Worm (Caenorhabditis elegans): Measurements from ENCODE around the gene pst-2.

Gene pst-2

DNA sequence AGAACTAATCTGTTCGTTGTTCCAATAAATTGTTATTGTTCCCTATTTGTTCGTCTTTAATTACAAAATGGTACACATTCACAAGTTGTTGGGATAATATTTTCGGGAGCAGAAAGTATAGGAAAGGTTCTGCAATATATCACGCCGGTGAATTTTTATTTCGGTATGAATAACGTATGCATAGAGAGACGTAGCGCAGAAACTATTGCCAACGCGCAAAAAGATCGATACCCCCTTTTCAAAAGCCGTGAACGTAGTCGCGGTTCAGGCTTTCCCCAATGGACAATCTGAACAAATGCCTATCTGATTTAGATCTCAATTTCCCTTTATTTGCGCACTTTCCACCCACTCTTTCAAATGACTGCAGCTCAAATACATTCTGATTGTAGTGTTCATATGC lies at the start of gene pst-2:
pst-2 (plus strand) TSS at position 293 of the 400 bp plus-strand sequence.
- TF ChIP-seq Y53G8AR.9 (GFP tag; conservative IDR thresholded peaks at IDR 0.05) (peak; percentile 72; the same call in 1 of the 2 replicates), F52B5.7 (tag; optimal IDR thresholded peaks at IDR 0.05) (no peak), die-1 (tag; optimal IDR thresholded peaks at IDR 0.05) (no peak), snpc-4 (GFP tag; optimal IDR thresholded peaks at IDR 0.05) (no peak), snpc-4 (tag; optimal IDR thresholded peaks at IDR 0.05) (no peak), lsl-1 (GFP tag; optimal IDR thresholded peaks at IDR 0.05) (no peak), mxl-1 (tag; optimal IDR thresholded peaks at IDR 0.05) (no peak), B0336.3 (GFP tag; IDR thresholded peaks at IDR 0.05) (peak; percentile 14; the same call in 1 of the 2 replicates), F57A8.1 (GFP tag; optimal IDR thresholded peaks at IDR 0.05) (no peak), ceh-58 (GFP tag; IDR thresholded peaks at IDR 0.05) (peak; percentile 67; the same call in 1 of the 2 replicates), sptf-2 (GFP tag; optimal IDR thresholded peaks at IDR 0.05) (no peak), xnd-1 (tag; optimal IDR thresholded peaks at IDR 0.05) (peak; percentile 3), athp-1 (tag; optimal IDR thresholded peaks at IDR 0.05) (no peak), tbx-9 (tag; optimal IDR thresholded peaks at IDR 0.05; ENCODE audit: borderline replicate concordance) (no peak), nhr-80 (tag; optimal IDR thresholded peaks at IDR 0.05) (no peak), aptf-2 (GFP tag; conservative IDR thresholded peaks at IDR 0.05) (no peak), pbrm-1 (GFP tag; IDR thresholded peaks at IDR 0.05) (peak; percentile 43; the same call in 1 of the 2 replicates), efl-1 (GFP tag; optimal IDR thresholded peaks at IDR 0.05) (no peak), him-1 (tag; optimal IDR thresholded peaks at IDR 0.05) (peak; percentile 47), Y95B8A.8 (GFP tag; IDR thresholded peaks at IDR 0.05) (0 out of 2 replicates have a peak, but pooled peaks have one; percentile 6), hmg-20 (GFP tag; IDR thresholded peaks at IDR 0.05) (no peak), ztf-28 (GFP tag; IDR thresholded peaks at IDR 0.05) (no peak), ztf-25 (GFP tag; IDR thresholded peaks at IDR 0.05) (peak; percentile 12; the same call in 1 of the 2 replicates), ceh-91 (GFP tag; IDR thresholded peaks at IDR 0.05) (no peak), mes-4 (tag; optimal IDR thresholded peaks at IDR 0.05) (no peak), T26A5.8 (tag; optimal IDR thresholded peaks at IDR 0.05) (no peak), ztf-3 (GFP tag; optimal IDR thresholded peaks at IDR 0.05) (no peak), F22D6.2 (tag; optimal IDR thresholded peaks at IDR 0.05) (no peak), ekl-4 (GFP tag; IDR thresholded peaks at IDR 0.05) (0 out of 2 replicates have a peak, but pooled peaks have one; percentile 25), nhr-179 (tag; optimal IDR thresholded peaks at IDR 0.05) (no peak), nfyb-1 (GFP tag; IDR thresholded peaks at IDR 0.05) (no peak; the same call in 1 of the 2 replicates), C06A6.2 (GFP tag; conservative IDR thresholded peaks at IDR 0.05) (no peak), C17E4.6 (GFP tag; IDR thresholded peaks at IDR 0.05) (no peak), akir-1 (GFP tag; optimal IDR thresholded peaks at IDR 0.05) (no peak), snpc-1.3 (tag; optimal IDR thresholded peaks at IDR 0.05; ENCODE audit: insufficient read depth) (no peak), ztf-18 (tag; optimal IDR thresholded peaks at IDR 0.05) (no peak), lsy-27 (tag; optimal IDR thresholded peaks at IDR 0.05; ENCODE audit: borderline replicate concordance, insufficient read depth) (no peak), lin-40 (tag; optimal IDR thresholded peaks at IDR 0.05) (no peak), dpff-1 (tag; optimal IDR thresholded peaks at IDR 0.05) (no peak), lin-35 (GFP tag; optimal IDR thresholded peaks at IDR 0.05) (no peak), repo-1 (tag; optimal IDR thresholded peaks at IDR 0.05) (no peak), egl-18 (GFP tag; IDR thresholded peaks at IDR 0.05) (no peak), ama-1 (optimal IDR thresholded peaks at IDR 0.05) (no peak), ama-1 (GFP tag; optimal IDR thresholded peaks at IDR 0.05) (peak in 1 of 2 experiments; percentile 37), ztf-26 (tag; optimal IDR thresholded peaks at IDR 0.05) (no peak), attf-6 (GFP tag; IDR thresholded peaks at IDR 0.05) (peak; percentile 37; the same call in 1 of the 2 replicates), nhr-90 (tag; optimal IDR thresholded peaks at IDR 0.05) (no peak), egrh-3 (GFP tag; IDR thresholded peaks at IDR 0.05) (no peak), fkh-3 (tag; optimal IDR thresholded peaks at IDR 0.05) (no peak), mcd-1 (GFP tag; IDR thresholded peaks at IDR 0.05) (no peak)
